Fruit fly (Drosophila melanogaster) whole organism, embryonic: ENCODE measurements around the gene CG46460.

ENCODE experiments used
- Asciz ChIP-seq: fragments of 200-800 bp; sonication (Bioruptor generic); optimal IDR thresholded peaks from 2 replicates; lab custom pipeline; 2017; ENCODE audit warnings: missing biosample characterization, mild to moderate bottlenecking, missing genetic modification characterization, missing genetic modification reagents
- Blimp-1 ChIP-seq: fragments of 200-800 bp; sonication (Bioruptor generic); optimal IDR thresholded peaks from 3 replicates; lab custom pipeline; 2018; ENCODE audit warnings: missing biosample characterization, missing genetic modification characterization, mild to moderate bottlenecking, moderate library complexity, missing genetic modification reagents
- CG10267 ChIP-seq: fragments of 200-800 bp; sonication (Bioruptor generic); optimal IDR thresholded peaks from 2 replicates; lab custom pipeline; 2018; ENCODE audit warnings: missing biosample characterization, mild to moderate bottlenecking, missing genetic modification characterization, moderate library complexity
- CG12391 ChIP-seq: fragments of 200-800 bp; sonication (Bioruptor generic); optimal IDR thresholded peaks from 3 replicates; lab custom pipeline; 2018; ENCODE audit warnings: missing biosample characterization, mild to moderate bottlenecking, missing genetic modification characterization, moderate library complexity
- CG13296 ChIP-seq: fragments of 200-800 bp; sonication (Bioruptor generic); optimal IDR thresholded peaks from 3 replicates; lab custom pipeline; 2018; ENCODE audit warnings: missing biosample characterization, mild to moderate bottlenecking, missing genetic modification characterization
- CG14667 ChIP-seq: fragments of 200-800 bp; sonication (Bioruptor generic); IDR thresholded peaks from 2 replicates; pipeline ENCODE4 v1.3.6; 2022; ENCODE audit warnings: missing biosample characterization, missing genetic modification characterization
- CG14860 ChIP-seq: fragments of 200-800 bp; sonication (Bioruptor generic); IDR thresholded peaks from 3 replicates; pipeline ENCODE4 v1.3.6; 2022; ENCODE audit warnings: missing biosample characterization, missing genetic modification characterization; ENCODE audit not compliant: partially characterized antibody
- CG15696 ChIP-seq: fragments of 200-800 bp; sonication (Bioruptor generic); optimal IDR thresholded peaks from 2 replicates; lab custom pipeline; 2019; ENCODE audit warnings: missing biosample characterization, mild to moderate bottlenecking, missing genetic modification characterization, moderate library complexity
- CG2129 ChIP-seq: fragments of 200-800 bp; sonication (Bioruptor generic); IDR thresholded peaks from 2 replicates; pipeline ENCODE4 v1.3.6; 2022; ENCODE audit warnings: missing biosample characterization, missing genetic modification characterization; ENCODE audit not compliant: partially characterized antibody
- CG2199 ChIP-seq: fragments of 200-800 bp; sonication (Bioruptor generic); IDR thresholded peaks from 3 replicates; pipeline ENCODE4 v1.3.6; 2022; ENCODE audit warnings: missing biosample characterization, missing genetic modification characterization
- CG31224 ChIP-seq: fragments of 200-800 bp; sonication (Bioruptor generic); IDR thresholded peaks from 2 replicates; pipeline ENCODE4 v1.3.6; 2022; ENCODE audit warnings: missing biosample characterization, missing genetic modification characterization
- CG31365 ChIP-seq: fragments of 200-800 bp; sonication (Bioruptor generic); optimal IDR thresholded peaks from 2 replicates; lab custom pipeline; 2018; ENCODE audit warnings: missing biosample characterization, mild to moderate bottlenecking, missing genetic modification characterization
- CG3847 ChIP-seq: fragments of 200-800 bp; sonication (Bioruptor generic); IDR thresholded peaks from 2 replicates; pipeline ENCODE4 v1.3.6; 2022; ENCODE audit warnings: missing biosample characterization, missing genetic modification characterization
- CG4730 ChIP-seq: fragments of 200-800 bp; sonication (Bioruptor generic); IDR thresholded peaks from 2 replicates; pipeline ENCODE4 v1.3.6; 2022; ENCODE audit warnings: missing biosample characterization, missing genetic modification characterization
- CG6689 ChIP-seq: fragments of 200-800 bp; sonication (Bioruptor generic); IDR thresholded peaks from 2 replicates; pipeline ENCODE4 v1.3.6; 2022; ENCODE audit warnings: missing biosample characterization, missing genetic modification characterization
- CG6813 ChIP-seq: fragments of 200-800 bp; sonication (Bioruptor generic); optimal IDR thresholded peaks from 2 replicates; lab custom pipeline; 2017; ENCODE audit warnings: missing biosample characterization, missing genetic modification characterization, mild to moderate bottlenecking, moderate library complexity, missing genetic modification reagents
- CG7357 ChIP-seq: fragments of 200-800 bp; sonication (Bioruptor generic); IDR thresholded peaks from 3 replicates; pipeline ENCODE4 v1.3.6; 2022; ENCODE audit warnings: missing biosample characterization, missing genetic modification characterization
- CG7556 ChIP-seq: fragments of 200-800 bp; sonication (Bioruptor generic); optimal IDR thresholded peaks from 2 replicates; lab custom pipeline; 2017; ENCODE audit warnings: missing biosample characterization, mild to moderate bottlenecking, missing genetic modification characterization
- CG8089 ChIP-seq: fragments of 200-800 bp; sonication (Bioruptor generic); optimal IDR thresholded peaks from 3 replicates; lab custom pipeline; 2016; ENCODE audit warnings: missing biosample characterization, missing genetic modification characterization
- D19A ChIP-seq: fragments of 200-800 bp; optimal IDR thresholded peaks from 3 replicates; lab custom pipeline; 2019; ENCODE audit warnings: missing biosample characterization, mild to moderate bottlenecking, missing genetic modification characterization, moderate library complexity
- Dip3 ChIP-seq: fragments of 200-800 bp; sonication (Bioruptor generic); optimal IDR thresholded peaks from 3 replicates; lab custom pipeline; 2016; ENCODE audit warnings: missing biosample characterization, missing genetic modification characterization
- Ets65A ChIP-seq: fragments of 200-800 bp; sonication (Bioruptor generic); peaks from one replicate; lab custom pipeline; 2016; ENCODE audit warnings: missing biosample characterization, missing genetic modification characterization
- Hr3 ChIP-seq: fragments of 200-800 bp; sonication (Bioruptor generic); optimal IDR thresholded peaks from 3 replicates; lab custom pipeline; 2016; ENCODE audit warnings: missing biosample characterization, missing genetic modification characterization
- Kr ChIP-seq: fragments of 200-800 bp; sonication (Bioruptor generic); optimal IDR thresholded peaks from 2 replicates; lab custom pipeline; 2017; ENCODE audit warnings: missing biosample characterization, mild to moderate bottlenecking, missing genetic modification characterization
- MBD-R2 ChIP-seq: fragments of 200-800 bp; sonication (Bioruptor generic); IDR thresholded peaks from 2 replicates; pipeline ENCODE4 v1.3.6; 2022; ENCODE audit warnings: missing biosample characterization, missing genetic modification characterization
- Nf-YC ChIP-seq: fragments of 200-800 bp; optimal IDR thresholded peaks from 3 replicates; lab custom pipeline; 2019; ENCODE audit warnings: missing biosample characterization, mild to moderate bottlenecking, missing genetic modification characterization, moderate library complexity
- Opbp ChIP-seq: fragments of 200-800 bp; sonication (Bioruptor generic); IDR thresholded peaks from 3 replicates; pipeline ENCODE4 v1.3.6; 2022; ENCODE audit warnings: missing biosample characterization, missing genetic modification characterization; ENCODE audit not compliant: partially characterized antibody
- Tbp ChIP-seq: fragments of >200 bp; optimal IDR thresholded peaks from 2 replicates; lab custom pipeline; 2018; ENCODE audit warnings: missing biosample characterization, missing genetic modification characterization
- Usf ChIP-seq: fragments of 200-800 bp; sonication (Bioruptor generic); optimal IDR thresholded peaks from 2 replicates; lab custom pipeline; 2017; ENCODE audit warnings: missing genotype, missing biosample characterization, missing genetic modification characterization
- Xbp1 ChIP-seq: fragments of 200-800 bp; sonication (Bioruptor generic); optimal IDR thresholded peaks from 3 replicates; lab custom pipeline; 2016; ENCODE audit warnings: missing biosample characterization, mild to moderate bottlenecking, missing genetic modification characterization
- YL-1 ChIP-seq: fragments of 200-800 bp; sonication (Bioruptor generic); optimal IDR thresholded peaks from 3 replicates; lab custom pipeline; 2017; ENCODE audit warnings: missing biosample characterization, mild to moderate bottlenecking, missing genetic modification characterization
- ara ChIP-seq: fragments of 200-800 bp; sonication (Bioruptor generic); IDR thresholded peaks from 2 replicates; pipeline ENCODE4 v1.3.6; 2022; ENCODE audit warnings: missing biosample characterization, missing genetic modification characterization
- danr ChIP-seq: fragments of 200-800 bp; sonication (Bioruptor generic); IDR thresholded peaks from 2 replicates; pipeline ENCODE4 v1.3.6; 2022; ENCODE audit warnings: missing biosample characterization, missing genetic modification characterization
- dimm ChIP-seq: fragments of 200-800 bp; sonication (Bioruptor generic); IDR thresholded peaks from 2 replicates; pipeline ENCODE4 v1.3.6; 2022; ENCODE audit warnings: missing biosample characterization, missing genetic modification characterization
- fd3F ChIP-seq: fragments of 200-800 bp; sonication (Bioruptor generic); optimal IDR thresholded peaks from 2 replicates; lab custom pipeline; 2018; ENCODE audit warnings: missing biosample characterization, mild to moderate bottlenecking, missing genetic modification characterization, moderate library complexity
- fd64A ChIP-seq: fragments of 200-800 bp; sonication (Bioruptor generic); optimal IDR thresholded peaks from 3 replicates; lab custom pipeline; 2018; ENCODE audit warnings: missing biosample characterization, mild to moderate bottlenecking, missing genetic modification characterization
- hbn ChIP-seq: fragments of 200-800 bp; sonication (Bioruptor generic); IDR thresholded peaks from 2 replicates; pipeline ENCODE4 v1.3.6; 2022; ENCODE audit warnings: missing biosample characterization, missing genetic modification characterization; ENCODE audit not compliant: partially characterized antibody
- klu ChIP-seq: fragments of 200-800 bp; sonication (Bioruptor generic); IDR thresholded peaks from 2 replicates; pipeline ENCODE4 v1.3.6; 2022; ENCODE audit warnings: missing biosample characterization, missing genetic modification characterization
- nau ChIP-seq: fragments of 200-800 bp; sonication (Bioruptor generic); optimal IDR thresholded peaks from 3 replicates; lab custom pipeline; 2017; ENCODE audit warnings: missing biosample characterization, mild to moderate bottlenecking, missing genetic modification characterization, missing genetic modification reagents
- oc ChIP-seq: fragments of 200-800 bp; sonication (Bioruptor generic); optimal IDR thresholded peaks from 2 replicates; lab custom pipeline; 2018; ENCODE audit warnings: missing biosample characterization, mild to moderate bottlenecking, missing genetic modification characterization, moderate library complexity
- sd ChIP-seq: fragments of 200-800 bp; sonication (Bioruptor generic); optimal IDR thresholded peaks from 3 replicates; lab custom pipeline; 2018; ENCODE audit warnings: missing biosample characterization, mild to moderate bottlenecking, missing genetic modification characterization, moderate library complexity
- shn ChIP-seq: fragments of 200-800 bp; sonication (Bioruptor generic); optimal IDR thresholded peaks from 3 replicates; lab custom pipeline; 2016; ENCODE audit warnings: missing biosample characterization, missing genetic modification characterization
- slou ChIP-seq: fragments of 200-800 bp; sonication (Bioruptor generic); optimal IDR thresholded peaks from 3 replicates; lab custom pipeline; 2016; ENCODE audit warnings: missing biosample characterization, missing genetic modification characterization
- stwl ChIP-seq: fragments of 200-800 bp; sonication (Bioruptor generic); optimal IDR thresholded peaks from 3 replicates; lab custom pipeline; 2018; ENCODE audit warnings: missing biosample characterization, mild to moderate bottlenecking, missing genetic modification characterization, moderate library complexity
- tgo ChIP-seq: fragments of 200-800 bp; sonication (Bioruptor generic); IDR thresholded peaks from 3 replicates; pipeline ENCODE4 v1.3.6; 2022; ENCODE audit warnings: missing biosample characterization, missing genetic modification characterization
- ttk ChIP-seq: fragments of 200-800 bp; sonication (Bioruptor generic); IDR thresholded peaks from 2 replicates; pipeline ENCODE4 v2.1.2; 2022; ENCODE audit warnings: missing biosample characterization, missing genetic modification characterization
- tx ChIP-seq: fragments of 200-800 bp; sonication (Bioruptor generic); optimal IDR thresholded peaks from 2 replicates; lab custom pipeline; 2016; ENCODE audit warnings: missing biosample characterization, missing genetic modification characterization
- vvl ChIP-seq: fragments of 200-800 bp; sonication (Bioruptor generic); IDR thresholded peaks from 2 replicates; pipeline ENCODE4 v1.3.6; 2022; ENCODE audit warnings: missing biosample characterization, missing genetic modification characterization
- zfh2 ChIP-seq: fragments of 200-800 bp; sonication (Bioruptor generic); optimal IDR thresholded peaks from 2 replicates; lab custom pipeline; 2016; ENCODE audit warnings: missing biosample characterization, missing genetic modification characterization

Gene CG46460

dm6 chr3L:4239442-4240322 is 12.6 kb upstream of the CG46460 start, which contains the start of gene Sqor (continued):
- TF ChIP-seq zfh2 (GFP tag; lab: Kevin White, UChicago), result peak; percentile 93
- TF ChIP-seq CG10267 (tag; lab: Kevin White, UChicago), result peak; percentile 56
- TF ChIP-seq Opbp (GFP tag; lab: Robert Waterston, UW), result no peak
- TF ChIP-seq hbn (GFP tag; lab: Robert Waterston, UW), result no peak
- no peak for TF ChIP-seq Kr
- TF ChIP-seq fd64A, result no peak
- TF ChIP-seq Xbp1 (GFP tag; lab: Kevin White, UChicago), result peak; percentile 88
- peak; percentile 76 for TF ChIP-seq CG4730 (GFP tag; lab: Robert Waterston, UW)
- TF ChIP-seq Ets65A (GFP tag; lab: Kevin White, UChicago), result peak; percentile 95
- TF ChIP-seq Usf (GFP tag; lab: Kevin White, UChicago), result peak; percentile 71
- peak; percentile 75 for TF ChIP-seq Nf-YC (tag; lab: Kevin White, UChicago)
- TF ChIP-seq Hr3 (GFP tag; lab: Kevin White, UChicago), result peak; percentile 65
- TF ChIP-seq slou (GFP tag; lab: Kevin White, UChicago), result peak; percentile 68
- TF ChIP-seq tgo (GFP tag; lab: Robert Waterston, UW), result peak; percentile 77
- peak; percentile 64 for TF ChIP-seq D19A (tag; lab: Kevin White, UChicago)
- TF ChIP-seq tx, result peak; percentile 67
- peak; percentile 95 for TF ChIP-seq CG7556 (GFP tag; lab: Kevin White, UChicago)
- TF ChIP-seq stwl (tag; lab: Kevin White, UChicago), result peak; percentile 19
- TF ChIP-seq CG6689 (GFP tag; lab: Robert Waterston, UW), result peak; percentile 75
- TF ChIP-seq ara (GFP tag; lab: Robert Waterston, UW), result peak; percentile 67
- TF ChIP-seq CG31365 (tag; lab: Kevin White, UChicago), result peak; percentile 41
- TF ChIP-seq fd3F (GFP tag; lab: Kevin White, UChicago), result peak; percentile 86
- peak; percentile 75 for TF ChIP-seq CG7357 (GFP tag; lab: Robert Waterston, UW)
- peak; percentile 53; the same call in 1 of the 2 replicates for TF ChIP-seq MBD-R2 (GFP tag; lab: Robert Waterston, UW)
- TF ChIP-seq CG6813 (GFP tag; lab: Kevin White, UChicago), result peak; percentile 74
- peak; percentile 71 for TF ChIP-seq YL-1
- TF ChIP-seq klu, result peak; percentile 51
- peak; percentile 62 for TF ChIP-seq Blimp-1 (GFP tag; lab: Kevin White, UChicago)
- peak; percentile 66 for TF ChIP-seq CG8089
- peak; percentile 82 for TF ChIP-seq Asciz
- no peak for TF ChIP-seq CG2129 (GFP tag; lab: Robert Waterston, UW)
- peak; percentile 62; the same call in 1 of the 2 replicates for TF ChIP-seq dimm (GFP tag; lab: Robert Waterston, UW)
- peak; percentile 91 for TF ChIP-seq shn (GFP tag; lab: Kevin White, UChicago)
- TF ChIP-seq Tbp (GFP tag; lab: Kevin White, UChicago), result no peak
- peak; percentile 70; the same call in 2 of the 3 replicates for TF ChIP-seq CG2199 (GFP tag; lab: Robert Waterston, UW)
- peak; percentile 84 for TF ChIP-seq CG12391 (tag; lab: Kevin White, UChicago)
- TF ChIP-seq CG14667 (GFP tag; lab: Robert Waterston, UW), result peak; percentile 63
- TF ChIP-seq Dip3, result peak; percentile 92
- TF ChIP-seq CG13296, result peak; percentile 93
- TF ChIP-seq sd (tag; lab: Kevin White, UChicago), result peak; percentile 80
- peak; percentile 83 for TF ChIP-seq oc
- peak; percentile 65 for TF ChIP-seq ttk (GFP tag; lab: Robert Waterston, UW)
- TF ChIP-seq danr (GFP tag; lab: Robert Waterston, UW), result peak; percentile 72
- TF ChIP-seq CG3847, result peak; percentile 82
- TF ChIP-seq vvl (GFP tag; lab: Robert Waterston, UW), result peak; percentile 81
- no peak for TF ChIP-seq nau (GFP tag; lab: Kevin White, UChicago)
- TF ChIP-seq CG14860, result no peak
- peak; percentile 63 for TF ChIP-seq CG31224
- peak; percentile 31 for TF ChIP-seq CG15696 (tag; lab: Kevin White, UChicago)
